Fruit fly (Drosophila melanogaster): ENCODE measurements around the gene CG12768.

dm6 chr3L:22894689-22895283, 15.5 kb upstream of the CG12768 start:
- TF ChIP-seq Sin3A (optimal IDR thresholded peaks at IDR 0.05) (no peak), ttk (optimal IDR thresholded peaks at IDR 0.05) (no peak), psq (optimal IDR thresholded peaks at IDR 0.05) (no peak), h (optimal IDR thresholded peaks at IDR 0.05) (no peak), Myc (optimal IDR thresholded peaks at IDR 0.05) (no peak), insv (optimal IDR thresholded peaks at IDR 0.05) (no peak)

Measured in Kc167 (cell line).